Worm (Caenorhabditis elegans): ENCODE measurements around the gene Y32B12C.1.

Gene Y32B12C.1

ce11 chrV:16595140-16595791, 11.1 kb upstream of the Y32B12C.1 start, which contains the start of gene cpl-1:
Gene cpl-1, minus strand, starts transcription at chrV:16595346.
- TF ChIP-seq pqm-1 (tag; optimal IDR thresholded peaks at IDR 0.05) (peak; percentile 77), nfya-1 (tag; optimal IDR thresholded peaks at IDR 0.05; ENCODE audit: insufficient read depth) (peak; percentile 16), jun-1 (tag; optimal IDR thresholded peaks at IDR 0.05) (peak; percentile 69), elt-2 (tag; optimal IDR thresholded peaks at IDR 0.05) (peak; percentile 95), ama-1 (optimal IDR thresholded peaks at IDR 0.05) (peak; percentile 82), ZK546.5 (tag; optimal IDR thresholded peaks at IDR 0.05) (no peak)

- TF ChIP-seq elt-3 (tag; optimal IDR thresholded peaks at IDR 0.05) (peak in 1 of 3 experiments; percentile 9), nhr-25 (tag; optimal IDR thresholded peaks at IDR 0.05) (no peak)
Measured at ce11 chrV:16596102-16596501, 10.3 kb upstream of the Y32B12C.1 start.

- TF ChIP-seq ZK546.5 (tag; optimal IDR thresholded peaks at IDR 0.05) (no peak), nhr-76 (tag; optimal IDR thresholded peaks at IDR 0.05) (no peak), nfya-1 (tag; optimal IDR thresholded peaks at IDR 0.05; ENCODE audit: insufficient read depth) (no peak), egl-27 (tag; optimal IDR thresholded peaks at IDR 0.05) (no peak), mdl-1 (tag; optimal IDR thresholded peaks at IDR 0.05) (no peak), elt-2 (tag; optimal IDR thresholded peaks at IDR 0.05) (no peak), ceh-9 (tag; optimal IDR thresholded peaks at IDR 0.05) (no peak), daf-12 (tag; optimal IDR thresholded peaks at IDR 0.05) (no peak), nhr-67 (tag; optimal IDR thresholded peaks at IDR 0.05) (no peak), ceh-16 (tag; optimal IDR thresholded peaks at IDR 0.05) (no peak), tbx-2 (tag; optimal IDR thresholded peaks at IDR 0.05) (no peak), elt-3 (tag; optimal IDR thresholded peaks at IDR 0.05) (no peak), nhr-12 (tag; optimal IDR thresholded peaks at IDR 0.05) (no peak), aly-2 (tag; optimal IDR thresholded peaks at IDR 0.05) (no peak)
Measured at ce11 chrV:16598437-16598836, 8.0 kb upstream of the Y32B12C.1 start.

- TF ChIP-seq eor-1 (tag; optimal IDR thresholded peaks at IDR 0.05) (no peak), nfya-1 (tag; optimal IDR thresholded peaks at IDR 0.05; ENCODE audit: insufficient read depth) (peak; percentile 62), fkh-2 (tag; optimal IDR thresholded peaks at IDR 0.05) (no peak)
Measured at ce11 chrV:16599835-16600234, 6.6 kb upstream of the Y32B12C.1 start.

- TF ChIP-seq skn-1 (tag; optimal IDR thresholded peaks at IDR 0.05): no peak
- TF ChIP-seq nhr-11 (tag; optimal IDR thresholded peaks at IDR 0.05): no peak
- no peak for TF ChIP-seq zag-1 (tag; optimal IDR thresholded peaks at IDR 0.05)
- no peak for TF ChIP-seq fkh-2 (tag; optimal IDR thresholded peaks at IDR 0.05)
Measured at ce11 chrV:16600623-16601022, 5.8 kb upstream of the Y32B12C.1 start, which contains the start of gene T03E6.9. Gene T03E6.9, minus strand, starts transcription at chrV:16600723.

ce11 chrV:16603102-16603501, 3.3 kb upstream of the Y32B12C.1 start, which contains the start of gene T03E6.8:
Gene T03E6.8, minus strand, starts transcription at chrV:16603202.
- TF ChIP-seq nhr-11 (tag; optimal IDR thresholded peaks at IDR 0.05) (no peak), fkh-10 (GFP tag; optimal IDR thresholded peaks at IDR 0.05) (no peak), pha-4 (tag; optimal IDR thresholded peaks at IDR 0.05) (no peak), lsy-12 (tag; optimal IDR thresholded peaks at IDR 0.05) (no peak), fos-1 (tag; optimal IDR thresholded peaks at IDR 0.05) (no peak), elt-3 (tag; optimal IDR thresholded peaks at IDR 0.05) (no peak), skn-1 (tag; optimal IDR thresholded peaks at IDR 0.05) (no peak), lin-39 (tag; optimal IDR thresholded peaks at IDR 0.05) (no peak), unc-39 (tag; optimal IDR thresholded peaks at IDR 0.05) (no peak), egl-27 (tag; optimal IDR thresholded peaks at IDR 0.05) (no peak), elt-2 (tag; optimal IDR thresholded peaks at IDR 0.05) (no peak), sea-2 (GFP tag; optimal IDR thresholded peaks at IDR 0.05) (no peak), pqm-1 (tag; optimal IDR thresholded peaks at IDR 0.05) (no peak)

ce11 chrV:16604301-16604700, 2.1 kb upstream of the Y32B12C.1 start:
- TF ChIP-seq egl-5 (tag; optimal IDR thresholded peaks at IDR 0.05) (no peak), fkh-2 (tag; optimal IDR thresholded peaks at IDR 0.05) (no peak), R02D3.7 (tag; optimal IDR thresholded peaks at IDR 0.05) (no peak), nhr-12 (tag; optimal IDR thresholded peaks at IDR 0.05) (no peak), mml-1 (tag; optimal IDR thresholded peaks at IDR 0.05) (no peak), eor-1 (tag; optimal IDR thresholded peaks at IDR 0.05) (no peak), nhr-28 (tag; optimal IDR thresholded peaks at IDR 0.05) (no peak), ceh-16 (tag; optimal IDR thresholded peaks at IDR 0.05) (no peak), elt-2 (tag; optimal IDR thresholded peaks at IDR 0.05) (peak; percentile 42), nhr-237 (tag; optimal IDR thresholded peaks at IDR 0.05) (no peak), ceh-82 (tag; optimal IDR thresholded peaks at IDR 0.05) (no peak), skn-1 (tag; optimal IDR thresholded peaks at IDR 0.05) (no peak), lin-39 (tag; optimal IDR thresholded peaks at IDR 0.05) (no peak), lsy-12 (tag; optimal IDR thresholded peaks at IDR 0.05) (no peak), snpc-4 (tag; optimal IDR thresholded peaks at IDR 0.05) (no peak), nhr-25 (tag; optimal IDR thresholded peaks at IDR 0.05) (no peak), pqm-1 (tag; optimal IDR thresholded peaks at IDR 0.05) (peak; percentile 56), lin-15B (tag; optimal IDR thresholded peaks at IDR 0.05) (no peak)

All from whole organism, L3 larva.